Fruit fly (Drosophila melanogaster): Measurements from ENCODE around the gene CG5895.
A peak's percentile ranks its signal among the peaks of the same experiment; 100 is the strongest.

CG5895 gene

DNA sequence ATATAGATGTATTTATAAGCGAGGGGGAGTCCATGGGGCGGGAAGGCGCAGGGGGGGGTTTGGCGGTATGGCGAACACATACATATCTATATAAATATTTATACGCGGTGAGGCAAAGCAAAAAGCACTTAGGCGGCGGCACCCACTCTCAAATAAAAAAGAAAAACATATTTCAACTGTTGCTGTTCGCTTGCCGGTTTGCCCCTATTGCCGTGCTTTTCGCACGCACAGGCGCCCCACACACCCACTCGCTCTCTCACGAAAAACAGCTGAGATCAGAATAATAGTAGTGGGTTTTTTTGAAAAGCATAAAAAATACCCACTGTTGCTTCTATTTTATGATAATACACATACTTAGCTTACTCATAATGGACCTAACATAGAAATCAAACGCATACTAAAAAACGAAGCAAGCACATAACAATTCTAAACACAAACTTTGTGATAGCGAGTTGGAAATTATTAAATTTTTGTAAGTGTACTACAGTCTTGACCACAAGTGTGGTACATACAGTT lies 34.1 kb upstream of the CG5895 start (continued):
- 0 out of 3 replicates have a peak, but pooled peaks have one; percentile 58 for TF ChIP-seq C15 (GFP tag; IDR thresholded peaks at IDR 0.05)
- TF ChIP-seq CG9437 (GFP tag; optimal IDR thresholded peaks at IDR 0.05) = peak; percentile 65
- TF ChIP-seq Jarid2 (GFP tag; optimal IDR thresholded peaks at IDR 0.05) = peak; percentile 21
- no peak for TF ChIP-seq ac (GFP tag; optimal IDR thresholded peaks at IDR 0.05)
- TF ChIP-seq CG12942 (GFP tag; optimal IDR thresholded peaks at IDR 0.05) = peak; percentile 45
- TF ChIP-seq Rfx (GFP tag; IDR thresholded peaks at IDR 0.05) = peak; percentile 83
- TF ChIP-seq schlank (tag; optimal IDR thresholded peaks at IDR 0.05) = peak; percentile 79
- TF ChIP-seq sug (tag; optimal IDR thresholded peaks at IDR 0.05) = peak; percentile 86
- peak; percentile 70 for TF ChIP-seq Side (GFP tag; optimal IDR thresholded peaks at IDR 0.05)
- peak; percentile 39 for TF ChIP-seq slou (GFP tag; optimal IDR thresholded peaks at IDR 0.05)
- TF ChIP-seq MTF-1 (GFP tag; optimal IDR thresholded peaks at IDR 0.05; ENCODE audit: borderline replicate concordance) = no peak
- no peak for TF ChIP-seq pan (optimal IDR thresholded peaks at IDR 0.05)
- peak in 1 of 2 experiments; percentile 80 for TF ChIP-seq pan (GFP tag; optimal IDR thresholded peaks at IDR 0.05 in 1 of 2, IDR thresholded peaks at IDR 0.05 in 1 of 2)
- no peak for TF ChIP-seq CG17802 (tag; optimal IDR thresholded peaks at IDR 0.05)
- TF ChIP-seq peb (GFP tag; IDR thresholded peaks at IDR 0.05) = no peak; the same call in 1 of the 2 replicates
- no peak for TF ChIP-seq pita (GFP tag; optimal IDR thresholded peaks at IDR 0.05)
- TF ChIP-seq shn (GFP tag; optimal IDR thresholded peaks at IDR 0.05) = peak; percentile 77
- peak in 1 of 2 experiments; percentile 59 for TF ChIP-seq crp (GFP tag; optimal IDR thresholded peaks at IDR 0.05)
- TF ChIP-seq ems (GFP tag; optimal IDR thresholded peaks at IDR 0.05) = peak; percentile 57
- TF ChIP-seq so (GFP tag; IDR thresholded peaks at IDR 0.05) = peak; percentile 69; the same call in 1 of the 3 replicates
- TF ChIP-seq CG3281 (GFP tag; optimal IDR thresholded peaks at IDR 0.05) = peak; percentile 90
- peak; percentile 57 for TF ChIP-seq CG33213 (GFP tag; optimal IDR thresholded peaks at IDR 0.05)
- peak; percentile 75 for TF ChIP-seq Mad (GFP tag; optimal IDR thresholded peaks at IDR 0.05)
- TF ChIP-seq CG18619 (GFP tag; optimal IDR thresholded peaks at IDR 0.05) = peak; percentile 80
- peak; percentile 95 for TF ChIP-seq CG2120 (GFP tag; optimal IDR thresholded peaks at IDR 0.05)
- TF ChIP-seq CG34422 (GFP tag; IDR thresholded peaks at IDR 0.05) = peak; percentile 66; the same call in 1 of the 3 replicates
- peak; percentile 34 for TF ChIP-seq D19A (tag; optimal IDR thresholded peaks at IDR 0.05)
- peak; percentile 74 for TF ChIP-seq tx (GFP tag; optimal IDR thresholded peaks at IDR 0.05)
- no peak for TF ChIP-seq CG1024 (GFP tag; IDR thresholded peaks at IDR 0.05)
- TF ChIP-seq Xbp1 (GFP tag; optimal IDR thresholded peaks at IDR 0.05) = peak; percentile 67
- no peak for TF ChIP-seq CG31388 (GFP tag; optimal IDR thresholded peaks at IDR 0.05)
- peak; percentile 63 for TF ChIP-seq pum (GFP tag; optimal IDR thresholded peaks at IDR 0.05)
- peak in 1 of 2 experiments; percentile 57 for TF ChIP-seq Trl (optimal IDR thresholded peaks at IDR 0.05)
- peak; percentile 63 for TF ChIP-seq Trl (GFP tag; optimal IDR thresholded peaks at IDR 0.05)
- peak; percentile 44; the same call in 1 of the 2 replicates for TF ChIP-seq Bgb (GFP tag; IDR thresholded peaks at IDR 0.05; ENCODE audit: partially characterized antibody)
- peak; percentile 62 for TF ChIP-seq CG32772 (GFP tag; IDR thresholded peaks at IDR 0.05)
- TF ChIP-seq CG34376 (GFP tag; optimal IDR thresholded peaks at IDR 0.05) = peak; percentile 86
- peak; percentile 71 for TF ChIP-seq gcm (GFP tag; optimal IDR thresholded peaks at IDR 0.05)
- peak; percentile 79 for TF ChIP-seq dmrt99B (tag; optimal IDR thresholded peaks at IDR 0.05)
- TF ChIP-seq CG14441 (GFP tag; IDR thresholded peaks at IDR 0.05) = peak; percentile 74
- TF ChIP-seq dan (GFP tag; IDR thresholded peaks at IDR 0.05) = no peak
- TF ChIP-seq chm (GFP tag; IDR thresholded peaks at IDR 0.05) = peak; percentile 32; the same call in 1 of the 2 replicates
- TF ChIP-seq CG8388 (GFP tag; optimal IDR thresholded peaks at IDR 0.05) = peak; percentile 49
- TF ChIP-seq CG8944 (GFP tag; optimal IDR thresholded peaks at IDR 0.05) = peak; percentile 45
- peak; percentile 80 for TF ChIP-seq cwo (GFP tag; optimal IDR thresholded peaks at IDR 0.05)
- peak; percentile 79 for TF ChIP-seq sob (GFP tag; IDR thresholded peaks at IDR 0.05)
- no peak for TF ChIP-seq Elba2 (GFP tag; optimal IDR thresholded peaks at IDR 0.05)
- peak; percentile 58 for TF ChIP-seq Aef1 (GFP tag; IDR thresholded peaks at IDR 0.05)
- TF ChIP-seq CG10366 (GFP tag; IDR thresholded peaks at IDR 0.05) = peak; percentile 49
- TF ChIP-seq HmgZ (tag; optimal IDR thresholded peaks at IDR 0.05) = peak; percentile 83
- TF ChIP-seq Fer3 (tag; optimal IDR thresholded peaks at IDR 0.05) = peak; percentile 85
